Fruit fly (Drosophila melanogaster): ENCODE data around the gene Jhbp16.

dm6 chr3R:21657489-21658018 lies 6.6 kb upstream of the Jhbp16 start:
- TF ChIP-seq CG8478 (optimal IDR thresholded peaks at IDR 0.05) = no peak
- no peak for TF ChIP-seq CTCF (optimal IDR thresholded peaks at IDR 0.05)

All from S2 (cell line).